Fruit fly (Drosophila melanogaster): ENCODE measurements around the gene CG17672.

Gene CG17672

dm6 chr3L:13046758-13047157 lies 18.0 kb downstream of the CG17672 start, which contains the start of gene CG11279 (continued):
- TF ChIP-seq Sox100B (GFP tag; optimal IDR thresholded peaks at IDR 0.05), result no peak
- peak; percentile 16 for TF ChIP-seq CG15269 (tag; optimal IDR thresholded peaks at IDR 0.05)
- no peak for TF ChIP-seq Bteb2 (GFP tag; optimal IDR thresholded peaks at IDR 0.05)
- TF ChIP-seq ab (GFP tag; optimal IDR thresholded peaks at IDR 0.05), result no peak
- no peak for TF ChIP-seq schlank (tag; optimal IDR thresholded peaks at IDR 0.05)
- no peak for TF ChIP-seq CG33213 (GFP tag; optimal IDR thresholded peaks at IDR 0.05)
- TF ChIP-seq CG31441 (GFP tag; IDR thresholded peaks at IDR 0.05), result no peak
- no peak for TF ChIP-seq Hand (GFP tag; optimal IDR thresholded peaks at IDR 0.05)
- TF ChIP-seq CG12942 (GFP tag; optimal IDR thresholded peaks at IDR 0.05), result no peak
- TF ChIP-seq dm (GFP tag; optimal IDR thresholded peaks at IDR 0.05), result peak; percentile 66
- TF ChIP-seq CG13775 (GFP tag; optimal IDR thresholded peaks at IDR 0.05), result no peak
- no peak for TF ChIP-seq tin (GFP tag; optimal IDR thresholded peaks at IDR 0.05)
- TF ChIP-seq CG18262 (tag; optimal IDR thresholded peaks at IDR 0.05), result peak; percentile 6
- no peak for TF ChIP-seq Atf-2 (GFP tag; optimal IDR thresholded peaks at IDR 0.05)
- TF ChIP-seq CG10366 (GFP tag; IDR thresholded peaks at IDR 0.05), result no peak
- TF ChIP-seq tgo (GFP tag; IDR thresholded peaks at IDR 0.05), result no peak
- TF ChIP-seq Mad (GFP tag; optimal IDR thresholded peaks at IDR 0.05), result no peak
- no peak for TF ChIP-seq CG17802 (tag; optimal IDR thresholded peaks at IDR 0.05)
- no peak for TF ChIP-seq odd (GFP tag; optimal IDR thresholded peaks at IDR 0.05)
- no peak for TF ChIP-seq gsb (GFP tag; IDR thresholded peaks at IDR 0.05)
- no peak for TF ChIP-seq Hmx (GFP tag; optimal IDR thresholded peaks at IDR 0.05)
- TF ChIP-seq CG6654 (GFP tag; optimal IDR thresholded peaks at IDR 0.05), result no peak
- TF ChIP-seq CG4424 (GFP tag; optimal IDR thresholded peaks at IDR 0.05), result no peak
- no peak for TF ChIP-seq sc (optimal IDR thresholded peaks at IDR 0.05)
- no peak for TF ChIP-seq sc (GFP tag; optimal IDR thresholded peaks at IDR 0.05)
- TF ChIP-seq CG31388 (GFP tag; optimal IDR thresholded peaks at IDR 0.05), result no peak
- no peak for TF ChIP-seq CG9727 (GFP tag; optimal IDR thresholded peaks at IDR 0.05)
- TF ChIP-seq ranshi (GFP tag; IDR thresholded peaks at IDR 0.05), result no peak
- TF ChIP-seq NfI (GFP tag; optimal IDR thresholded peaks at IDR 0.05), result no peak
- TF ChIP-seq CG6175 (GFP tag; IDR thresholded peaks at IDR 0.05), result no peak
- no peak for TF ChIP-seq CG6689 (GFP tag; IDR thresholded peaks at IDR 0.05)
- TF ChIP-seq jing (GFP tag; optimal IDR thresholded peaks at IDR 0.05), result no peak
- no peak for TF ChIP-seq nmo (GFP tag; optimal IDR thresholded peaks at IDR 0.05)
- TF ChIP-seq ase (GFP tag; IDR thresholded peaks at IDR 0.05), result no peak
- TF ChIP-seq Elba2 (GFP tag; optimal IDR thresholded peaks at IDR 0.05), result no peak
- TF ChIP-seq tap (tag; optimal IDR thresholded peaks at IDR 0.05), result no peak
- no peak for TF ChIP-seq CG3838 (GFP tag; optimal IDR thresholded peaks at IDR 0.05)
- no peak for TF ChIP-seq CG11247 (GFP tag; IDR thresholded peaks at IDR 0.05)
- no peak for TF ChIP-seq Vsx1 (GFP tag; optimal IDR thresholded peaks at IDR 0.05)
- no peak for TF ChIP-seq CG11085 (GFP tag; IDR thresholded peaks at IDR 0.05)
- TF ChIP-seq CG7987 (GFP tag; optimal IDR thresholded peaks at IDR 0.05), result no peak
- no peak for TF ChIP-seq CG3407 (GFP tag; optimal IDR thresholded peaks at IDR 0.05)
- TF ChIP-seq CG10462 (GFP tag; optimal IDR thresholded peaks at IDR 0.05), result no peak
- TF ChIP-seq rib (GFP tag; IDR thresholded peaks at IDR 0.05), result no peak
- TF ChIP-seq Med (GFP tag), result peak; percentile 83
- no peak for TF ChIP-seq H2.0 (GFP tag; IDR thresholded peaks at IDR 0.05)
- no peak for TF ChIP-seq Awh (GFP tag; IDR thresholded peaks at IDR 0.05)
- no peak for TF ChIP-seq CG5245 (GFP tag; optimal IDR thresholded peaks at IDR 0.05)

All from whole organism, embryonic.